Worm (Caenorhabditis elegans) whole organism, L4 larva: ENCODE results near the gene C03B1.7.

Experiments used
- F26F4.8 ChIP-seq: fragments of 200-800 bp; sonication (Bioruptor generic); conservative IDR thresholded peaks from 2 replicates; pipeline ENCODE4 v1.3.6; 2022; ENCODE audit warnings: missing genetic modification characterization, missing compliant biosample characterization
- R02D3.7 ChIP-seq: fragments of 150-350 bp; sonication (generic microtip); optimal IDR thresholded peaks from 3 replicates; lab custom pipeline; 2014; ENCODE audit warnings: missing biosample characterization, missing genetic modification characterization
- Y5F2A.4 ChIP-seq: fragments of 200-800 bp; sonication (Bioruptor generic); optimal IDR thresholded peaks from 2 replicates; lab custom pipeline; 2018; ENCODE audit warnings: mild to moderate bottlenecking, missing genetic modification characterization, missing compliant biosample characterization
- aha-1 ChIP-seq: fragments of 150-350 bp; peaks from one replicate; lab custom pipeline; 2014; ENCODE audit warnings: missing biosample characterization, missing genetic modification characterization
- ceh-20 ChIP-seq: fragments of 200-800 bp; sonication (Bioruptor generic); IDR thresholded peaks from 2 replicates; pipeline ENCODE4 v1.3.6; 2022; ENCODE audit warnings: missing genetic modification reagents, missing genetic modification characterization, missing compliant biosample characterization
- ceh-28 ChIP-seq: fragments of 150-350 bp; optimal IDR thresholded peaks from 2 replicates; lab custom pipeline; 2014; ENCODE audit warnings: missing biosample characterization, missing genetic modification reagents, missing genetic modification characterization
- ctbp-1 ChIP-seq: fragments of 200-800 bp; sonication (Bioruptor generic); IDR thresholded peaks from 2 replicates; pipeline ENCODE4 v1.3.6; 2022; ENCODE audit warnings: missing genetic modification reagents, missing genetic modification characterization, missing compliant biosample characterization
- daf-12 ChIP-seq: fragments of 150-350 bp; optimal IDR thresholded peaks from 2 replicates; lab custom pipeline; 2014; ENCODE audit warnings: missing biosample characterization, missing genetic modification reagents, missing genetic modification characterization
- hif-1 ChIP-seq, 2 experiments: sonication (generic microtip); optimal IDR thresholded peaks; 2 replicates each; lab custom pipeline; 2016 to 2017; ENCODE audit warnings: missing compliant biosample characterization in 2 of 2, missing genetic modification characterization in 2 of 2, missing genetic modification reagents in 2 of 2, missing genotype in 2 of 2, mild to moderate bottlenecking in 1 of 2
- hlh-11 ChIP-seq: fragments of 200-800 bp; sonication (Bioruptor generic); optimal IDR thresholded peaks from 2 replicates; lab custom pipeline; 2018; ENCODE audit warnings: mild to moderate bottlenecking, missing genetic modification characterization, missing compliant biosample characterization
- hlh-30 ChIP-seq: sonication (generic microtip); optimal IDR thresholded peaks from 2 replicates; lab custom pipeline; 2017; ENCODE audit warnings: antibody characterized with exemption, mild to moderate bottlenecking, missing genetic modification characterization, missing compliant biosample characterization; ENCODE audit not compliant: insufficient read depth
- lin-13 ChIP-seq: fragments of 150-350 bp; optimal IDR thresholded peaks from 2 replicates; lab custom pipeline; 2014; ENCODE audit warnings: missing biosample characterization, missing genetic modification reagents, missing genetic modification characterization
- lin-38 ChIP-seq: fragments of 200-800 bp; sonication (Bioruptor generic); IDR thresholded peaks from 2 replicates; pipeline ENCODE4 v1.3.6; 2022; ENCODE audit warnings: missing genetic modification reagents, missing genetic modification characterization, missing compliant biosample characterization
- mep-1 ChIP-seq: fragments of 150-350 bp; sonication (generic microtip); optimal IDR thresholded peaks from 3 replicates; lab custom pipeline; 2014; ENCODE audit warnings: missing biosample characterization, missing genetic modification characterization
- mxl-2 ChIP-seq: fragments of 200-800 bp; sonication (Bioruptor generic); conservative IDR thresholded peaks from 2 replicates; pipeline ENCODE4 v1.3.6; 2022; ENCODE audit warnings: missing genetic modification reagents, missing genetic modification characterization, missing compliant biosample characterization
- nhr-10 ChIP-seq: fragments of 150-350 bp; optimal IDR thresholded peaks from 2 replicates; lab custom pipeline; 2014; ENCODE audit warnings: missing biosample characterization, missing genetic modification characterization
- nhr-11 ChIP-seq: fragments of 150-350 bp; optimal IDR thresholded peaks from 2 replicates; lab custom pipeline; 2014; ENCODE audit warnings: missing biosample characterization, missing genetic modification characterization
- nhr-25 ChIP-seq: sonication (generic microtip); optimal IDR thresholded peaks from 2 replicates; lab custom pipeline; 2017; ENCODE audit warnings: missing genetic modification characterization, mild to moderate bottlenecking, missing compliant biosample characterization, antibody characterized with exemption, moderate library complexity, borderline replicate concordance; ENCODE audit not compliant: insufficient read depth
- nhr-28 ChIP-seq: fragments of 150-350 bp; optimal IDR thresholded peaks from 2 replicates; lab custom pipeline; 2014; ENCODE audit warnings: missing biosample characterization, missing genetic modification characterization
- nhr-41 ChIP-seq: fragments of 200-800 bp; sonication (Bioruptor generic); IDR thresholded peaks from 2 replicates; pipeline ENCODE4 v1.3.6; 2022; ENCODE audit warnings: missing genetic modification reagents, missing genetic modification characterization, missing compliant biosample characterization
- nhr-6 ChIP-seq: fragments of 150-350 bp; optimal IDR thresholded peaks from 2 replicates; lab custom pipeline; 2014; ENCODE audit warnings: missing biosample characterization, missing genetic modification characterization
- rbr-2 ChIP-seq: sonication (generic microtip); optimal IDR thresholded peaks from 2 replicates; lab custom pipeline; 2016; ENCODE audit warnings: missing genotype, missing genetic modification characterization, missing compliant biosample characterization
- saeg-2 ChIP-seq: fragments of 200-800 bp; sonication (Bioruptor generic); IDR thresholded peaks from 2 replicates; pipeline ENCODE4 v1.3.6; 2022; ENCODE audit warnings: missing genetic modification reagents, missing genetic modification characterization, missing compliant biosample characterization
- set-16 ChIP-seq: fragments of 200-800 bp; sonication (Bioruptor generic); IDR thresholded peaks from 2 replicates; pipeline ENCODE4 v1.3.6; 2022; ENCODE audit warnings: missing genetic modification reagents, missing genetic modification characterization, missing compliant biosample characterization
- spr-1 ChIP-seq: sonication (generic microtip); optimal IDR thresholded peaks from 2 replicates; lab custom pipeline; 2016; ENCODE audit warnings: mild to moderate bottlenecking, missing genetic modification characterization, missing compliant biosample characterization
- unc-39 ChIP-seq: sonication (generic microtip); optimal IDR thresholded peaks from 2 replicates; lab custom pipeline; 2017; ENCODE audit warnings: missing biosample characterization, missing genetic modification characterization
- unc-62 ChIP-seq, 3 experiments: fragments of 150-350 bp in 1 of 3; sonication (generic microtip); optimal IDR thresholded peaks in 2 of 3; peaks in 1 of 3; 1 replicate in 1 of 3; 2 replicates in 2 of 3; lab custom pipeline; 2014 to 2017; ENCODE audit warnings: missing biosample characterization in 3 of 3, missing genetic modification characterization in 3 of 3, missing genetic modification reagents in 3 of 3, missing genotype in 1 of 3

Gene C03B1.7

DNA sequence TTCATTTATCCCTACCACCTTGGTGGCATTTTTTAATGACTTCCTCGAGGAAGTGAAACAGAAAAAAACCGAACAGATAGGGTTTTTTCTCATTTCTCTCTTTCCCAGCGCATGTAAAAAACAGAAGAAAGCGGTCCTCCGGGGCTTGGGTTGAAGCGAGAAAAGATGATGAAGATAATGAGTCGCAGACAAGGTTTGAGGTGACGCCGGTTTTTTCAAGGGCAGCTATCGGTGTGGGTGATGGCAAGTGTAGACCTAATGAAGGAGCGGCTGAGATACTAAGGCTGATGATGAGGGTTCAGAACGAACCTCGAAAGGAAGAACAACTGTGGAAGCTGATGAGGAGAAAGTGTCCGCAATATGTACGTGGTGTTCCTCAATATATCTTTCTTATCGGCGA lies 20.7 kb upstream of the C03B1.7 start (continued):
- TF ChIP-seq hif-1 (tag; optimal IDR thresholded peaks at IDR 0.05; lab: Kevin White, UChicago) (no peak), ceh-20 (0 out of 2 replicates have a peak, but pooled peaks have one; percentile 16), unc-62 (GFP tag; optimal IDR thresholded peaks at IDR 0.05 in 1 of 2; lab: Kevin White, UChicago) (peak in 1 of 2 experiments; percentile 24), unc-62 (tag; optimal IDR thresholded peaks at IDR 0.05; lab: Kevin White, UChicago) (no peak), R02D3.7 (tag; lab: Kevin White, UChicago) (no peak), nhr-11 (tag; lab: Kevin White, UChicago) (no peak)

ce11 chrX:6321380-6321779 lies 20.2 kb upstream of the C03B1.7 start:
- no peak for TF ChIP-seq lin-13 (GFP tag; lab: Kevin White, UChicago)
- no peak for TF ChIP-seq R02D3.7 (tag; lab: Kevin White, UChicago)
- TF ChIP-seq nhr-25 (tag; lab: Kevin White, UChicago): peak; percentile 52
- TF ChIP-seq nhr-10 (tag; lab: Kevin White, UChicago): no peak

- TF ChIP-seq spr-1 (tag; lab: Kevin White, UChicago): no peak
- TF ChIP-seq unc-39 (tag; lab: Kevin White, UChicago): no peak
- no peak for TF ChIP-seq ceh-28
- no peak for TF ChIP-seq Y5F2A.4 (GFP tag; lab: Kevin White, UChicago)
- no peak for TF ChIP-seq nhr-10 (tag; lab: Kevin White, UChicago)
- TF ChIP-seq mep-1 (tag; lab: Kevin White, UChicago): peak; percentile 24
- no peak for TF ChIP-seq nhr-41 (GFP tag; lab: Robert Waterston, UW)
- TF ChIP-seq F26F4.8 (GFP tag; lab: Robert Waterston, UW): no peak
- no peak for TF ChIP-seq lin-38
- peak; percentile 7 for TF ChIP-seq nhr-6 (tag; lab: Kevin White, UChicago)
- no peak for TF ChIP-seq mxl-2
- no peak for TF ChIP-seq saeg-2 (GFP tag; lab: Robert Waterston, UW)
- TF ChIP-seq nhr-28 (tag; lab: Kevin White, UChicago): peak; percentile 25
- no peak for TF ChIP-seq ctbp-1 (GFP tag; lab: Robert Waterston, UW)
- TF ChIP-seq hlh-11 (tag; lab: Kevin White, UChicago): no peak
Measured at ce11 chrX:6323129-6323528, 18.5 kb upstream of the C03B1.7 start, which contains the start of gene col-167. Gene col-167 (plus strand): TSS chrX:6323488.

DNA sequence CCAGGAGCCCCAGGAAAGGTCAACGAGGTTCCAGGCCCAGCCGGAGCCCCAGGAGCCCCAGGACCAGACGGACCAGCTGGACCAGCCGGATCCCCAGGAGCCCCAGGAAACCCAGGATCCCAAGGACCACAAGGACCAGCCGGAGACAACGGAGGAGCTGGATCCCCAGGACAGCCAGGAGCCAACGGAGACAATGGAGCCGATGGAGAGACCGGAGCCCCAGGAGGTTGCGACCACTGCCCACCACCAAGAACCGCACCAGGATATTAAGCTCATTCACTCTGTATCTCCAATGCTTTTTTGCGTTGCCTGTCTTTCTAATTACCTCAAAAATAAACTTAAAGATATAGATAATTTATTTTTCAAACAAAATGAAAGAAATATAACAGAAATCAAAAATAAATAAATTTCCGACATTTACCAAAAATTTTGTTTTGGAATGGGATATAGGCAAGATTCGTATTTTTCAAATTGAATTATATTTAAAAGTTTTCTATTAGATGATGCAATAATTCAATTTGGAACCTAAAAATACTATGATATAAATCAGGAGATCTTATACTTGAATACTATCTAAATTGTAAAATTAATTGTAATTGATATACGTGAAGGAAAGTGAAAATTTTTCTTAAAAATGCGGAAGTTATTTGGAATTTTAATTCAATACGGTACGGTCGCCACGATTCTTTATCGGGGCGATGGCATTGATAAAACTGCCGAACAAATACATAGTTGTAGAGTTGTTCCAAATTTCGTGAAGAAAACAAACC lies 17.3 kb upstream of the C03B1.7 start:
- TF ChIP-seq set-16 (GFP tag; lab: Robert Waterston, UW) (peak; percentile 74), nhr-25 (tag; lab: Kevin White, UChicago) (peak; percentile 33), hlh-30 (tag; lab: Kevin White, UChicago) (peak; percentile 3)

ce11 chrX:6326088-6326487 lies 15.5 kb upstream of the C03B1.7 start, which contains the start of gene col-168:
Gene col-168 (plus strand): TSS chrX:6326388.
- no peak for TF ChIP-seq hif-1 (tag; optimal IDR thresholded peaks at IDR 0.05; lab: Kevin White, UChicago)
- no peak for TF ChIP-seq daf-12

ce11 chrX:6328860-6329259 lies 12.8 kb upstream of the C03B1.7 start, which contains the start of gene col-169:
Gene col-169 (plus strand): TSS chrX:6329160.
- TF ChIP-seq aha-1 (tag; lab: Kevin White, UChicago) (peak; percentile 84), rbr-2 (tag; lab: Kevin White, UChicago) (no peak)
